Worm (Caenorhabditis elegans) whole organism, mixed stage, embryonic: Measurements from ENCODE around the gene lin-8.

Experiments used
- blmp-1 ChIP-seq: fragments of 150-350 bp; optimal IDR thresholded peaks from 2 replicates; lab custom pipeline; 2014; ENCODE audit warnings: missing biosample characterization, missing genetic modification characterization
- drap-1 ChIP-seq: fragments of 200-800 bp; sonication (Bioruptor generic); optimal IDR thresholded peaks from 3 replicates; lab custom pipeline; 2018; ENCODE audit warnings: mild to moderate bottlenecking, missing genetic modification characterization, missing compliant biosample characterization
- lsy-2 ChIP-seq: fragments of 150-350 bp; optimal IDR thresholded peaks from 2 replicates; lab custom pipeline; 2014; ENCODE audit warnings: missing biosample characterization, missing genetic modification characterization
- mep-1 ChIP-seq: fragments of 150-350 bp; optimal IDR thresholded peaks from 2 replicates; lab custom pipeline; 2017; ENCODE audit warnings: missing biosample characterization, missing genetic modification reagents, missing genetic modification characterization, inconsistent platforms
- nhr-237 ChIP-seq: fragments of 150-350 bp; optimal IDR thresholded peaks from 2 replicates; lab custom pipeline; 2014; ENCODE audit warnings: missing biosample characterization, missing genetic modification characterization
- nhr-28 ChIP-seq: fragments of 150-350 bp; optimal IDR thresholded peaks from 2 replicates; lab custom pipeline; 2014; ENCODE audit warnings: missing biosample characterization, missing genetic modification characterization
- nhr-76 ChIP-seq: sonication (generic microtip); optimal IDR thresholded peaks from 2 replicates; lab custom pipeline; 2017; ENCODE audit warnings: missing biosample characterization, missing genetic modification characterization
- pha-4 ChIP-seq: fragments of 150-350 bp; optimal IDR thresholded peaks from 2 replicates; lab custom pipeline; 2018; ENCODE audit warnings: missing biosample characterization, missing genetic modification reagents, missing genetic modification characterization
- snpc-4 ChIP-seq: fragments of 150-350 bp; optimal IDR thresholded peaks from 2 replicates; lab custom pipeline; 2014; ENCODE audit warnings: missing biosample characterization, missing genetic modification characterization
- unc-62 ChIP-seq: fragments of 150-350 bp; optimal IDR thresholded peaks from 2 replicates; lab custom pipeline; 2014; ENCODE audit warnings: missing biosample characterization, missing genetic modification reagents, missing genetic modification characterization
- ztf-11 ChIP-seq: fragments of 150-350 bp; optimal IDR thresholded peaks from 2 replicates; lab custom pipeline; 2014; ENCODE audit warnings: missing biosample characterization, missing genetic modification characterization

DNA sequence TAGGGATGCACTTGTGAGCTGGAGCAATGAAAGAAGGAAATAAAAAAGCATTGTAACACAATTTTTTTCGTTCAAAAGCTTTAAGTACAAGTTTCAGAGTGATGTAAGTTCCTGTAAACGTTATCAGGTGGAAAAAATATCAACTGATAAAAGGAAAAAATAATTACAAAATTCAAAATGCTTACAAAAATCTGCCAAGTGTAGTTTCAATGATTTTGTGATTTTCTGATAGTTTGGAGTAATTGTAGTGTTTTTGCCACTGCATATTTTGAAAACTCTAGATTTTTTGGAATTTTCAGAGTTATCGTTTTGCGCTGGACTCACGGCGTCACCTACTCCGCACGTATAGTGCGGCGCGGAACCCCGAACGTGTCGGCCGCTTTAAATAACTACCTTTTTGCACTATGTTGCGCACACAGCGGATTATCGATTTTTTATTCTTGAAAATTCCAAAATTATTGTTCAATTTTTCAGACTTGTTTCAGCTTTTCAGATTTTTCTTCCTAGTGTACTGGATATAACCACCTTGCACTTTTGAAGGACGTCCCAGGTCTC lies 33.2 kb upstream of the lin-8 start, which contains the start of gene clec-2:
- TF ChIP-seq nhr-237 (tag; lab: Kevin White, UChicago) (no peak), mep-1 (tag; lab: Kevin White, UChicago) (no peak), drap-1 (GFP tag; lab: Kevin White, UChicago) (no peak), snpc-4 (no peak), nhr-76 (tag; lab: Kevin White, UChicago) (no peak), nhr-28 (tag; lab: Kevin White, UChicago) (no peak), lsy-2 (tag; lab: Kevin White, UChicago) (no peak), blmp-1 (tag; lab: Kevin White, UChicago) (no peak), unc-62 (no peak), ztf-11 (tag; lab: Kevin White, UChicago) (no peak), pha-4 (tag; lab: Kevin White, UChicago) (no peak)
